Fruit fly (Drosophila melanogaster): ENCODE results near the gene CG44362.

Gene CG44362

dm6 chr3L:11350680-11351665 lies 46.4 kb upstream of the CG44362 start (continued):
- TF ChIP-seq CG10631 (GFP tag; optimal IDR thresholded peaks at IDR 0.05): no peak
- peak; percentile 25 for TF ChIP-seq spab (GFP tag; optimal IDR thresholded peaks at IDR 0.05)
- TF ChIP-seq CG11294 (GFP tag; IDR thresholded peaks at IDR 0.05): peak; percentile 24
- peak; percentile 57 for TF ChIP-seq CG16779 (tag; optimal IDR thresholded peaks at IDR 0.05)
- no peak for TF ChIP-seq esn (GFP tag; optimal IDR thresholded peaks at IDR 0.05)
- TF ChIP-seq Gug (GFP tag; IDR thresholded peaks at IDR 0.05): peak; percentile 67
- no peak for TF ChIP-seq Hr38 (GFP tag; optimal IDR thresholded peaks at IDR 0.05)
- peak; percentile 78 for TF ChIP-seq Eip78C (GFP tag)
- TF ChIP-seq CG8119 (GFP tag; IDR thresholded peaks at IDR 0.05): peak; percentile 81
- TF ChIP-seq fd85E (GFP tag; optimal IDR thresholded peaks at IDR 0.05): no peak
- peak; percentile 8 for TF ChIP-seq acj6 (GFP tag; optimal IDR thresholded peaks at IDR 0.05)
- TF ChIP-seq net (GFP tag; optimal IDR thresholded peaks at IDR 0.05): peak; percentile 60
- peak; percentile 48 for TF ChIP-seq fkh (GFP tag; optimal IDR thresholded peaks at IDR 0.05)
- no peak for TF ChIP-seq CG10669 (GFP tag; optimal IDR thresholded peaks at IDR 0.05)
- TF ChIP-seq CG9139 (GFP tag; optimal IDR thresholded peaks at IDR 0.05): no peak
- no peak for TF ChIP-seq Sox15 (GFP tag; optimal IDR thresholded peaks at IDR 0.05)
- no peak for TF ChIP-seq Ets21C (GFP tag; optimal IDR thresholded peaks at IDR 0.05)
- TF ChIP-seq Lpt (GFP tag; optimal IDR thresholded peaks at IDR 0.05): peak; percentile 74
- TF ChIP-seq achi (GFP tag; optimal IDR thresholded peaks at IDR 0.05): peak; percentile 39
- peak; percentile 11 for TF ChIP-seq Ets96B (tag; optimal IDR thresholded peaks at IDR 0.05)
- TF ChIP-seq dac (GFP tag; optimal IDR thresholded peaks at IDR 0.05): peak; percentile 42
- no peak for TF ChIP-seq CG6854 (GFP tag; optimal IDR thresholded peaks at IDR 0.05)

- TF ChIP-seq Met (GFP tag; optimal IDR thresholded peaks at IDR 0.05) (peak; percentile 37), Eip78C (GFP tag) (peak; percentile 81), Sox14 (GFP tag; optimal IDR thresholded peaks at IDR 0.05) (no peak), dsx (GFP tag; optimal IDR thresholded peaks at IDR 0.05; ENCODE audit: poor library complexity, severe bottlenecking) (no peak), Eip75B (GFP tag; optimal IDR thresholded peaks at IDR 0.05) (peak; percentile 40), Hr38 (GFP tag; optimal IDR thresholded peaks at IDR 0.05) (no peak), CG11902 (GFP tag; optimal IDR thresholded peaks at IDR 0.05) (no peak), ss (GFP tag; optimal IDR thresholded peaks at IDR 0.05) (no peak), acj6 (GFP tag; optimal IDR thresholded peaks at IDR 0.05) (peak; percentile 40), dac (GFP tag; optimal IDR thresholded peaks at IDR 0.05) (no peak), CG9139 (GFP tag; optimal IDR thresholded peaks at IDR 0.05) (no peak), net (GFP tag; optimal IDR thresholded peaks at IDR 0.05) (peak; percentile 4), CG8119 (GFP tag; IDR thresholded peaks at IDR 0.05) (0 out of 3 replicates have a peak, but pooled peaks have one; percentile 46), CG16779 (tag; optimal IDR thresholded peaks at IDR 0.05) (no peak), Ets21C (GFP tag; optimal IDR thresholded peaks at IDR 0.05) (no peak), Eip93F (GFP tag; optimal IDR thresholded peaks at IDR 0.05) (no peak), OdsH (GFP tag; optimal IDR thresholded peaks at IDR 0.05) (peak; percentile 38), CG15336 (GFP tag; IDR thresholded peaks at IDR 0.05) (no peak), CG31627 (GFP tag; optimal IDR thresholded peaks at IDR 0.05) (peak; percentile 36), CG7368 (GFP tag; optimal IDR thresholded peaks at IDR 0.05) (peak; percentile 16), Sox15 (GFP tag; optimal IDR thresholded peaks at IDR 0.05) (no peak), Hr39 (GFP tag; optimal IDR thresholded peaks at IDR 0.05) (peak; percentile 41), Blimp-1 (GFP tag; optimal IDR thresholded peaks at IDR 0.05) (no peak), CG3919 (GFP tag; optimal IDR thresholded peaks at IDR 0.05) (peak; percentile 41), cyc (GFP tag; optimal IDR thresholded peaks at IDR 0.05) (no peak), CG3032 (tag; optimal IDR thresholded peaks at IDR 0.05) (no peak), CG6163 (GFP tag; IDR thresholded peaks at IDR 0.05) (peak; percentile 87), CG6276 (GFP tag; optimal IDR thresholded peaks at IDR 0.05) (no peak), svp (GFP tag) (peak; percentile 76), fd59A (GFP tag; optimal IDR thresholded peaks at IDR 0.05) (no peak), eg (GFP tag; IDR thresholded peaks at IDR 0.05) (peak; percentile 68), Hr4 (GFP tag; optimal IDR thresholded peaks at IDR 0.05) (peak; percentile 29), CG8632 (GFP tag; optimal IDR thresholded peaks at IDR 0.05) (peak; percentile 42), CG4318 (GFP tag; optimal IDR thresholded peaks at IDR 0.05) (no peak), fkh (GFP tag; optimal IDR thresholded peaks at IDR 0.05) (no peak), Sox102F (GFP tag; optimal IDR thresholded peaks at IDR 0.05) (peak; percentile 31)
Measured at dm6 chr3L:11351715-11352114, 45.6 kb upstream of the CG44362 start.
